Worm (Caenorhabditis elegans) whole organism, L2 larva: Measurements from ENCODE around the gene eftu-2.

Experiments used
- alr-1 ChIP-seq: fragments of 150-350 bp; optimal IDR thresholded peaks from 2 replicates; lab custom pipeline; 2014; ENCODE audit warnings: missing biosample characterization, missing genetic modification characterization
- ceh-16 ChIP-seq: fragments of 150-350 bp; optimal IDR thresholded peaks from 2 replicates; lab custom pipeline; 2014; ENCODE audit warnings: missing biosample characterization, missing genetic modification characterization
- egl-27 ChIP-seq: sonication (generic microtip); optimal IDR thresholded peaks from 3 replicates; lab custom pipeline; 2017; ENCODE audit warnings: missing biosample characterization, missing genetic modification reagents, missing genetic modification characterization
- lin-39 ChIP-seq: fragments of 150-350 bp; optimal IDR thresholded peaks from 2 replicates; lab custom pipeline; 2014; ENCODE audit warnings: missing biosample characterization, missing genetic modification reagents, missing genetic modification characterization
- lsy-2 ChIP-seq, 2 experiments: fragments of 150-350 bp in 1 of 2; sonication (generic microtip) in 1 of 2; optimal IDR thresholded peaks; 2 replicates each; lab custom pipeline; 2014 to 2017; ENCODE audit warnings: missing biosample characterization in 2 of 2, missing genetic modification characterization in 2 of 2
- nhr-11 ChIP-seq: fragments of 150-350 bp; optimal IDR thresholded peaks from 2 replicates; lab custom pipeline; 2014; ENCODE audit warnings: missing biosample characterization, missing genetic modification characterization
- nhr-21 ChIP-seq: fragments of 150-350 bp; optimal IDR thresholded peaks from 2 replicates; lab custom pipeline; 2014; ENCODE audit warnings: missing biosample characterization, missing genetic modification characterization
- nhr-6 ChIP-seq: fragments of 150-350 bp; optimal IDR thresholded peaks from 2 replicates; lab custom pipeline; 2014; ENCODE audit warnings: missing biosample characterization, missing genetic modification characterization
- nhr-77 ChIP-seq: fragments of 150-350 bp; optimal IDR thresholded peaks from 2 replicates; lab custom pipeline; 2014; ENCODE audit warnings: missing biosample characterization, missing genetic modification characterization
- snpc-4 ChIP-seq: fragments of 150-350 bp; optimal IDR thresholded peaks from 2 replicates; lab custom pipeline; 2014; ENCODE audit warnings: missing biosample characterization, missing genetic modification characterization
- zag-1 ChIP-seq: fragments of 150-350 bp; optimal IDR thresholded peaks from 2 replicates; lab custom pipeline; 2014; ENCODE audit warnings: missing biosample characterization, missing genetic modification characterization

- TF ChIP-seq alr-1 (tag; lab: Kevin White, UChicago) = no peak
- TF ChIP-seq nhr-21 (tag; lab: Kevin White, UChicago) = no peak
- TF ChIP-seq ceh-16 (tag; lab: Kevin White, UChicago) = no peak
- no peak for TF ChIP-seq lin-39 (tag; lab: Kevin White, UChicago)
- TF ChIP-seq nhr-77 (tag; lab: Kevin White, UChicago) = no peak
- TF ChIP-seq snpc-4 = no peak
- no peak for TF ChIP-seq nhr-6 (tag; lab: Kevin White, UChicago)
- no peak for TF ChIP-seq nhr-11
- TF ChIP-seq zag-1 (tag; lab: Kevin White, UChicago) = no peak
- no peak for TF ChIP-seq egl-27 (tag; lab: Kevin White, UChicago)
- TF ChIP-seq lsy-2 (tag; optimal IDR thresholded peaks at IDR 0.05; lab: Kevin White, UChicago) = no peak
These were observed 10.7 kb upstream of the eftu-2 start for ce11 chrIII:5998640-5999039.
